Fruit fly (Drosophila melanogaster) whole organism: ENCODE results near the gene nop5.

Experiments
- CG8478 ChIP-seq: fragments of >200 bp; optimal IDR thresholded peaks from 2 replicates; lab custom pipeline; 2018; ENCODE audit warnings: inconsistent platforms
- Dll ChIP-seq: fragments of >200 bp; optimal IDR thresholded peaks from 2 replicates; lab custom pipeline; 2017
- EcR ChIP-seq, 2 experiments: fragments of >200 bp; optimal IDR thresholded peaks; 2 replicates each; lab custom pipeline; 2017; ENCODE audit warnings: missing biosample characterization in 2 of 2, missing genetic modification characterization in 2 of 2, missing genetic modification reagents in 2 of 2
- pan ChIP-seq: fragments of >200 bp; optimal IDR thresholded peaks from 2 replicates; lab custom pipeline; 2017
- psq ChIP-seq: fragments of >200 bp; optimal IDR thresholded peaks from 2 replicates; lab custom pipeline; 2017
- usp ChIP-seq: fragments of >200 bp; optimal IDR thresholded peaks from 2 replicates; lab custom pipeline; 2017; ENCODE audit warnings: missing biosample characterization, missing genetic modification characterization, mixed read lengths

Gene nop5

DNA sequence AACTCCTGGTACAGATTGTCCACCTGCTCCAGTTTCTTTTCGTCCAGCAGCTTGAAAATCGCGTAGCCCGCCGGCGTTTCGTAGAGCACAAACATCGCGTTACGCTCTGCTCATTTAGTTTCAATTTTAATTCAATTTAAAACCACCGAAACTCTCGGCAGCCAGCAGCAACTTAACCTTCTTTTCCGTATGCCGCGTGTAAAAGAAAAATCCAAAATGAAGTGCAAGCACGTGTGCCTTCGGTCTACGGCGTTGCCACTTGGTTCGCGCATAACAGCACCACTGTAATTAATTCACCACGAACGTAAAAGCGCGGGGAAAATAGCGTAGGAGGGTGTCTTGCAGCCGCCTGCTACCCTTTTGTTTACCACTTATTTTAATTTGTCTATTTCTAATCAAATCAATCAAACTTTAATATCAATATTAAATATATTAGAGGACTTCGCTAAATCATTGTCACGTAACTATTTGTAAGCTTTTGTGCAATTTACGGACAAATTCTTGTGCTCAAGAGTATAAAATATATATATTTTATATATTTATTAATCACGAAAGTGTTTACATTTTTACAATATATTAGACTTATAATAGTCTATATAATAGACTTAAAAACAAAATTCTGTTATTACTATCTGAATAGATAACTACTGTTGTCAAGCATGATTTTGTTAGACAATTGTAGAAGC, at the start of gene nop5:
Gene nop5, minus strand, starts transcription at position 227 of the 686 bp plus-strand sequence.
- TF ChIP-seq pan (lab: Kevin White, UChicago) (peak; percentile 97), usp (no peak)

DNA sequence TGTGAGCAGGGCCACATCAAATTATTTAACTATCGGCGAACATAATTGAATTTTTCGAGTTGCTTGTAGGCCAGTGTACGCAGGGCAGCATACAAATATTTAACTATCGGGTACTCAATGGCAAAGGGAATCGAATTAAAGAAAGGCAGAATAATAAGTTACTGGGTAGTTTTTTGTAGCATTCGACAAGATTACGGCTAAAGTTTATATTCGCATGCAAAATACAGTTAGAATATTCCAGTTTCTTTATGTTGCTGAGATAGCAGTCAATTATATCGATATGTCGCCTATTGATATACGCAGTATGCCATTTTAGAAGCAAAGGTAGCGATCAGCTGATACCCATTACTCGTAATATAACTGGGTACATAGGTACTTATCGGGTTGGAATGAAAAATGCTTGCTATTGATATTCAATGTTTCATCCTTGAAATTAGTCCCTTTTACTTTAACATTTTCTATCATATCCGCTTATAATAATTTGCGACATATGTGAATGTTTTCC, 49.5 kb upstream of the nop5 start:
- TF ChIP-seq pan (lab: Kevin White, UChicago) (peak; percentile 89), Dll (lab: Kevin White, UChicago) (no peak), CG8478 (lab: Kevin White, UChicago) (no peak), EcR (GFP tag; optimal IDR thresholded peaks at IDR 0.05; lab: Kevin White, UChicago) (no peak), usp (no peak)

DNA sequence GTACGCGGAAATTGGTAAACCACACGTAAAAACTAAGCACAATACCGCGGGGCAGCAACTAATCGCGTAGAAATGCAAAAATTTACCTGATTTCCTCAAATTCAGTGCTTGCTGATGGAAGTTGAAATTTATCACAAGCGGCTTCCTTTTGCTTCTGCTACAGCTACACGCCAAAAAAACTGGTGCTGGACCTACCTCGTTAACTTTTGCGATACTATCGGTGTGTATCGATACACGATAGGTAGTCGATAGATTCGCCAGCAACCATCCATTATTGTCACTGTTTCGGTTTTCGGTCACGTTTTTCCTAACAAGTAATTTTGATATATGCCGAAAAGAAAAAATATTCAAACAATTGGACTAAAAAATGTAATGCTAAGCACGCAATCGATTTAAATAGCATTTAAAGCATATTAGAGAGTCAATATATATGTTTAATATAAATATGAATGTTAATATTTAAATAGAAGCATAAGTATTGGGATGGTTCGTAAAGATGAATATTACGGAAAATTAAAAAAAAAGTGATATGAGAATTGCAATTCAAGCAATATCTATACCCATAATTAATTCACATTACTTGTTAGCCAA, 49.0 kb upstream of the nop5 start, which contains the start of gene Sumo:
Gene Sumo, minus strand, starts transcription at position 223 of the 591 bp plus-strand sequence.
- no peak for TF ChIP-seq EcR (GFP tag; optimal IDR thresholded peaks at IDR 0.05; lab: Kevin White, UChicago)
- TF ChIP-seq usp: no peak
- TF ChIP-seq psq: no peak
- TF ChIP-seq Dll (lab: Kevin White, UChicago): no peak
- no peak for TF ChIP-seq pan (lab: Kevin White, UChicago)
- no peak for TF ChIP-seq CG8478 (lab: Kevin White, UChicago)

DNA sequence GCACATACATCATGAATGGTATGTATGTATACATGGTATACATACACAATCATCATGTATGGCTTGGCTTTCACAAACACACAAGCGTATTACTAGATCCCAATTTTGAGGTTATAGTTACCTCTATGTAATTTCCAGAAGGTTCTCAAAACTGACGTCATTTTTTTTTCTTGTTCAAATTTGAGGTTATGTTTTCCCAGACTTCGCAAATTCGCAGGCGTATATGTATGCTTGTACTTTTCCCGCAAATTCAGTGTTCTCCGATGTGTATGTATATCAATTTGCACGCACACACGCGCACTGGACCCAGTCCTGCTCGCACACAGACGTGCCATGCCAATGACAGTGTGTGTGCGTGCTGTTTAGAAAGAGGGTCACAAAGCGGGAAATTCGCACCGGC, 47.8 kb upstream of the nop5 start:
- no peak for TF ChIP-seq CG8478 (lab: Kevin White, UChicago)

DNA sequence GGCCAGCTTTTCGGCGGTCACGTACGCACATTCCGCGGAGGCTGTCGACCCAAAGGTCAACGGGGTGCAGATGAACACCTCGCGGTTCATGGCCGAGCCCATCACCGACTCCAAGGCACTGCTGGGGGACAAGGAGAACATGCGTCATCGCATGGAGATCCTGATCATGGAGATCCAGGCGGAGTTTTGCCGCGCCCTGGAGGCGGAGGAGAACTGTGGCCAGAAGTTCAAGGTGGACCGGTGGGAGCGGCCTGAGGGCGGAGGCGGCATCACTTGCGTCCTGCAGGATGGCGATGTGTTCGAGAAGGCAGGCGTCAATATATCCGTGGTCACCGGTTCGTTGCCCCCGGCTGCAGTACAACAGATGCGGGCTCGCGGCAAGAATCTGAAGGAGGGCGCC, 46.1 kb upstream of the nop5 start:
- TF ChIP-seq Dll (lab: Kevin White, UChicago): no peak
- no peak for TF ChIP-seq CG8478 (lab: Kevin White, UChicago)
- TF ChIP-seq pan (lab: Kevin White, UChicago): no peak
- TF ChIP-seq usp: no peak
- no peak for TF ChIP-seq psq
- no peak for TF ChIP-seq EcR (GFP tag; optimal IDR thresholded peaks at IDR 0.05; lab: Kevin White, UChicago)

DNA sequence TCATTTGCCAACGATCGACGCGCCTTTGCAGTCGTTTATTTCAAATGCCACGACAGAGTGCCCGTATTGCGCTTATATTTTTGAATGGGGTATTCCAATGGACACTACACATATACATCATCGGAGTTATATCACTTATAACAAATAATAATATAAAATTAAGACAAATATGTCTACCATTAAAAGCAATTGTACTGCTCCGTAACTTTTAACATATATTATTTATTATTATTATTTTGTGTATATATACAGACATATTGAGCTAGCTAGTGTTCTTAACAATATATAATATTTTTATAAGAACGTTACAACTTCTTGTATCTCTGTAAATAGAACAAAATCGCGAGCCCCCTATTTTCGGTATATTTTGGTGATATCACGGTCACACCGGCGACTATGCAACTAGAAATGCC, 45.5 kb upstream of the nop5 start, which contains the start of the genes sip2 and Coprox:
Gene sip2, minus strand, starts transcription at position 53 of the 413 bp plus-strand sequence.
Gene Coprox, plus strand, starts transcription at position 400 of the 413 bp plus-strand sequence.
- TF ChIP-seq psq (no peak), EcR (GFP tag; optimal IDR thresholded peaks at IDR 0.05; lab: Kevin White, UChicago) (no peak), usp (no peak), CG8478 (lab: Kevin White, UChicago) (no peak), Dll (lab: Kevin White, UChicago) (no peak), pan (lab: Kevin White, UChicago) (no peak)

DNA sequence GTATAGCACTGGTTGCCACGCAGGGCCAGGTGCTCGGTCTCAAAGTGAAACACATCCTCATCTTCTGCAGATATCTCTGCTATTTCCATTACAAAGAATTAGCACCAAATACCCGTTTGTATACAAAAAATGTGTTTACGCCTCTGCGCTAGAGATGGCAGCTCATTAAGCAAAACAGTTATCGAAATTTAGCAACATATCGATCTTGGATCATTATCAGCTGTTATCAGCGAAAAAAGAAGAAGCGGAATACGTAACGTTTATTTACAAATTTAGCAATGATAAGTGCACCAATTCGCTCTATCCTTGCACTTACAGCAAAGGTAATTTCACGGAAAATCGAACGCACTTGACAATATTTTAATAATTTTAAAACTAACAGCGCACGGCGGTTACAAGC, 41.6 kb upstream of the nop5 start, which contains the start of the genes Atac1 and Hmgcl:
Gene Atac1, minus strand, starts transcription at position 164 of the 400 bp plus-strand sequence.
Gene Hmgcl, plus strand, starts transcription at position 213 of the 400 bp plus-strand sequence.
- TF ChIP-seq pan (lab: Kevin White, UChicago) (no peak), psq (no peak), CG8478 (lab: Kevin White, UChicago) (no peak)

DNA sequence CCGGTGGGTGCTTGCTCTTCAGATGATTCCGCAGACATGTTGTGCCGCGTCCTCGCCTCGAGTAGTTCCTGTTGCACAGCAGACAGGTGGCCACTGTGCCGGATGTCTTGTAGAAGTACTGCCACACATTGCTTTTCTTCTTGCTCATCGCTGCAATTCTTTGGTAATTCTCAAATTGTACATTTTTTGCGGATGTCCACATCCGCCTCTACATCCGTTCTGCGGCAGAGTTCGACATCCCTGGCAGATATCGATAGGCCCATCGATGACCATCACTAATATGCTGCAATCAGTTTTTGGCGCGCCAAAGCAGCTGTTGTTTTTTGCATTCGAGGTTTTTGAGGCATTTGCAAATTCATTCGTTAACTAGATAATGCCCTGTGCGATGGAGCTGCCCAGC, 38.2 kb upstream of the nop5 start, which contains the start of the genes CG13775 and CG3430:
Gene CG13775, minus strand, starts transcription at position 226 of the 400 bp plus-strand sequence.
Gene CG3430, plus strand, starts transcription at position 284 of the 400 bp plus-strand sequence.
- TF ChIP-seq Dll (lab: Kevin White, UChicago) (no peak), EcR (GFP tag; optimal IDR thresholded peaks at IDR 0.05; lab: Kevin White, UChicago) (no peak), CG8478 (lab: Kevin White, UChicago) (no peak), usp (no peak), psq (no peak), pan (lab: Kevin White, UChicago) (no peak)

DNA sequence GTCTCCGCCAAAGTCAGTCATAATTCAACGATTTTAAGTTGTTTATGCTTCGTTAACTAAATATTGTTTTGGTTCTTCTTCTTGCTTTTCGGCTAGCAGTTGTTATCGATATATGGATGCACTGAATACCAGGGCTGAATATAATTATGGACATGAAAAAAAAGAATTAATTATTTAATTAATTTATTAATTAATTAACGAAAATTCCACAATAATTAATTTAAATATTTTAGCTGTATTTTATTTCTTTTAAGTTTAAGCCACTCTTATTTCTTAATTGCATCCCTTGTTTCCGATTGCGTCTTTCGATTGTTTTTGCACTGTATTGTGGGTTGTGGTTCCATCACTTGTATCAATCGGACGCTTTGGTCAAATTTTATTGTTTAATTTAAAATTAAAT, 31.6 kb upstream of the nop5 start, which contains the start of the genes Gas41 and SA1:
Gene Gas41, minus strand, starts transcription at position 112 of the 400 bp plus-strand sequence.
Gene SA1, plus strand, starts transcription at position 326 of the 400 bp plus-strand sequence.
- TF ChIP-seq CG8478 (lab: Kevin White, UChicago) (no peak), usp (no peak)

DNA sequence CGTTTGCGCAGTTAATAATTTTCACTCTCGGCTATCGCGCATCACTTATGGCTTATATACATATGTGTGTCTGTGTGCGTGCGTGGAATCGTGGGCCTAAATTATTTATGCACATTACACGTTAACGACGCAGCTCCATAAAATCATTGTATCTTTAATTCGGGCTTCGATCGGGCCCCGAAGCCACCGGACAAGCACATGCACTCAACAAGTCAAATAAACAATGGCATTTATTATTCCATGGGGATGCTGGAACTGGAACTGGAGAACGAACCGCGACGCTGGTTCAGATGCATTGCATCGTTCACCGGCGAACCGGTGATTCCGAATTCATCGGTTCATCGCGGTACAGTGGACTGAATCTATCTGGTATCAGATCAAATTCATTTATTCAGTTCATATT, 30.0 kb upstream of the nop5 start, which contains the start of gene ihog:
Gene ihog, minus strand, starts transcription at position 269 of the 403 bp plus-strand sequence.
- TF ChIP-seq psq (no peak), Dll (lab: Kevin White, UChicago) (no peak), usp (no peak), pan (lab: Kevin White, UChicago) (no peak), CG8478 (lab: Kevin White, UChicago) (no peak), EcR (GFP tag; optimal IDR thresholded peaks at IDR 0.05; lab: Kevin White, UChicago) (no peak)

DNA sequence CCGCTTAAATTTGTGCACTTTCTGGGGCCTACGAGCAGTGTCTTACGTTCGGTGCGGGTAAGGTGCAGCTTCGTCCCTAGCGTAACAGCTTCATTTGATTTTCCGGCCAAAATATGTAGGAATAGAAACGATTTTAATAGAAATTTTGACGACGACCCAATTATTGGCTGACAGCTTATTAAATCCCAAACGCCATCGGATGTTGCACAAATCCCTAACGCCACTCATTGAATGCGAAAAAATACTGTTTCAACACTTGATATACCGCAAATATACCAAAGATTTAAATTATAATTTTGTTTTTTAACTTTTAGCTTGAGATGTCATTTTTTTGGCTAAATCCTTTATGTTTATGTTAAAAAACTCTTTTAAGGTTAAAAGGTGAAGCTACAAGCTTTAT, 26.5 kb upstream of the nop5 start, which contains the start of gene Fgop2:
Gene Fgop2, minus strand, starts transcription at position 202 of the 400 bp plus-strand sequence.
- TF ChIP-seq CG8478 (lab: Kevin White, UChicago): no peak

DNA sequence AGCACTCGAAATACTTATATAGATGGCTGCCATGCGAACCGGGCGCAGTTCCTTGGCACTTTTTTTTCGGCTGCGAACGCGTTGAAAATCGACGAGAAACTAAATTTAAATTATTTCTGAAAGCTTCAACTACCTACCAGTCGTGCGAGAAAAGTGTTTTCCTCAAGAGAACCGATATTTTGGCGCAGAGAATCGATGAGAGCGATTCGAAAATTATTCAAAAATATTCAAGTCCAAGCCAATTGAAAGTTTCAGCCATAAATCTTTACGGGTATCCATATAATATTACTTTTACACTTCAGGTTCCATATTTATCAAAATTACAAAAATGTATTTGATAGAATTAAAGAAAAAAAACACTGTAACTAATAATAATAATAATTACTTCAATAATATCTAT, 24.2 kb upstream of the nop5 start, which contains the start of gene CG18304:
Gene CG18304, minus strand, starts transcription at position 101 of the 400 bp plus-strand sequence.
- TF ChIP-seq CG8478 (lab: Kevin White, UChicago): no peak
- no peak for TF ChIP-seq Dll (lab: Kevin White, UChicago)
- no peak for TF ChIP-seq usp
- TF ChIP-seq EcR (GFP tag; optimal IDR thresholded peaks at IDR 0.05; lab: Kevin White, UChicago): no peak
- no peak for TF ChIP-seq pan (lab: Kevin White, UChicago)
- no peak for TF ChIP-seq psq
